Worm (Caenorhabditis elegans): ENCODE data around the gene str-250.

- TF ChIP-seq ama-1 (optimal IDR thresholded peaks at IDR 0.05) (no peak), sma-9 (GFP tag; optimal IDR thresholded peaks at IDR 0.05) (peak; percentile 71), sma-9 (tag; optimal IDR thresholded peaks at IDR 0.05) (no peak), nhr-10 (tag; optimal IDR thresholded peaks at IDR 0.05) (no peak), egl-27 (tag; optimal IDR thresholded peaks at IDR 0.05) (no peak), ztf-11 (tag; optimal IDR thresholded peaks at IDR 0.05) (no peak), blmp-1 (tag; optimal IDR thresholded peaks at IDR 0.05; ENCODE audit: insufficient read depth) (peak; percentile 58), elt-3 (tag; optimal IDR thresholded peaks at IDR 0.05) (no peak), nhr-129 (tag; optimal IDR thresholded peaks at IDR 0.05) (peak; percentile 53)
Observed at ce11 chrV:13892457-13893375, 25.7 kb upstream of the str-250 start, which contains the start of gene sptl-3.

Data from whole organism, L2 larva.